Fruit fly (Drosophila melanogaster) Kc167 (cell line): ENCODE data around the gene Jon74E.

Source experiments
- Myc ChIP-seq: fragments of >200 bp; optimal IDR thresholded peaks from 2 replicates; lab custom pipeline; 2017; ENCODE audit warnings: missing external identifiers
- Sin3A ChIP-seq: fragments of >200 bp; optimal IDR thresholded peaks from 2 replicates; lab custom pipeline; 2018; ENCODE audit warnings: missing external identifiers
- h ChIP-seq: fragments of >200 bp; optimal IDR thresholded peaks from 3 replicates; lab custom pipeline; 2018; ENCODE audit warnings: missing external identifiers
- insv ChIP-seq: fragments of >200 bp; optimal IDR thresholded peaks from 3 replicates; lab custom pipeline; 2018; ENCODE audit warnings: missing external identifiers
- psq ChIP-seq: fragments of >200 bp; optimal IDR thresholded peaks from 2 replicates; lab custom pipeline; 2017; ENCODE audit warnings: missing external identifiers
- ttk ChIP-seq: sonication (Bioruptor generic); optimal IDR thresholded peaks from 2 replicates; lab custom pipeline; 2017; ENCODE audit warnings: missing external identifiers

Gene Jon74E

DNA sequence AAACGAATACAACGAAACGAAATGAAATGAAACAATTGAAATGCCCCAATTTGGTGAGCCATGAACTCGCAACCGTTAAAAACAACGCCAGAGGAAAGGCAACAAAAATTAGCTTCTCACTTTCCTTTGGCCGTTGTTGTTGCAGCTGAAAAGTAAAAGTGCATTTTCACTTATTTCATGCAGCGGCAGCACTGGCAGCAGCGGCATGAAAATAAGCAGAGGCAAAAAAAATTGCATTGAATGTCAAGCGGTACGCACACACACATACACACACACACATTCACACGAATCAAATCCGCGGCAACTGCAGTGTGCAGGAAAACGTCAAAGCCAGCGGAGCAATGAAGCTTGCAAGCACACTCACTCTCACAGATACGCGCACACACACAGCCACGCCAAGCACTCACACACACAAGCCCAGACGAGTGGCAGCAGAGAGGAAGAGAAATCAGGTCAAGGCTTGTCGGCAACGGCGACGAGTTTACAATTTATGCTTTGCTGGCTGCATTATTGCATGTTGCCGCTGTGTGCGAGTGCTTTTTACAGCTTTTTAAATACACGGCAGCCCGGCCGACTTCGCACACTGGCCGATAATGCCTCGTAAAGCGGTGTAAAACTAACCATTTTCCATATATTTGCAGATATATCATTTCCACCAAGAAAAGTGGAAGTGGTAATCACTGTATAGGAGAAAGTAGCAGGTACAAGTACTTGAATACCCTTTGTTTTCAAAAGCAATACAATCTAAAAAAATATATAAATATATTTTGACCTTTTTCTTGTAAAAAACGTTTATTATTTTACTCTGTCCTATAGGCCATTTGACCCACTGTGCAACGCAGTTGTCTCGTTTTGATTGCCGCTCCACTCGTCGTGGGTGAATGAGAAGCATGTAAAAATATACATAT is 17.7 kb upstream of the Jon74E start:
- TF ChIP-seq Myc (lab: Kevin White, UChicago), result no peak

dm6 chr3L:17563536-17564257 is 14.8 kb upstream of the Jon74E start:
- no peak for TF ChIP-seq h (lab: Kevin White, UChicago)
- TF ChIP-seq insv (lab: Kevin White, UChicago), result no peak
- no peak for TF ChIP-seq Myc (lab: Kevin White, UChicago)
- no peak for TF ChIP-seq Sin3A (lab: Kevin White, UChicago)

DNA sequence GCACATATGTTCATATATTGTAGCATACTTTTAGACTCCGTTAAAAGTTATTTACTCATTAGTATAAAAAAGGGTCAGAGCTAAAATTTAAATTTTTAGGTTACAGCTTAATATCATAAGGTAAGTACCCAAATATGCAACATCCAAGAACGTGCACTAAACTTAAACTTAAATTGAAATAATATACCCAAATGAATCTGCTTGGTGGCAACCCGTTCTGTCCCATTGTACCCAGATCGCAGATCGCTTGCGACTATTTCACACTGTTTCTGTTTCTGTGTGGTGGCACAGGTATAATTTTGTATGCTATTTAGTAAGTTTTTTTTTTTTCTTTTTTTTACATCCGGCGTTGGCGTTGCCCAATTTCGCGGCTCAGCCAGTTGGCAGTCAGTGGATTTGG is 14.2 kb upstream of the Jon74E start:
- TF ChIP-seq Sin3A (lab: Kevin White, UChicago) (no peak), h (lab: Kevin White, UChicago) (no peak), psq (lab: Kevin White, UChicago) (no peak), ttk (lab: Kevin White, UChicago) (no peak), Myc (lab: Kevin White, UChicago) (no peak), insv (lab: Kevin White, UChicago) (no peak)

DNA sequence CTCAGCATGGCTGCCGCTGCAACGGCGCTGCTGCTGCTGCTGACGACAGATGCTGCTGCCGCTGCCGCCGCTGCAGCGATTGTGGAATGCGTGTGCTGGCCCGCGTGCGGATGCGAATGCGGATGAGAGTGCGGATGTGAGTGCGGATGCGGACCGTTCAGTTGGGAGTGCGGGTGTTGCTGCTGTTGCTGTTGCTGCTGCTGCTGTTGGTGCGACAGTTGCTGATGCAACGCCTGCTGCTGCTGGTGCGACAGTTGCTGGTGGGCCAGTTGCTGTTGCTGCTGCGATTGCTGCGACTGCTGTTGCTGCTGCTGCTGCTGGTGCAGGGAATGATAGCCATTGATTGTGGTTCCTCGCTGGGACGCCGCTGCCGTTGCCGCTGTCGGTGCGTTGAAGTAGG is 13.3 kb upstream of the Jon74E start:
- TF ChIP-seq psq (lab: Kevin White, UChicago) (no peak), insv (lab: Kevin White, UChicago) (no peak), Myc (lab: Kevin White, UChicago) (no peak), ttk (lab: Kevin White, UChicago) (no peak), h (lab: Kevin White, UChicago) (no peak), Sin3A (lab: Kevin White, UChicago) (no peak)

- TF ChIP-seq insv (lab: Kevin White, UChicago), result no peak
- no peak for TF ChIP-seq psq (lab: Kevin White, UChicago)
- no peak for TF ChIP-seq h (lab: Kevin White, UChicago)
- no peak for TF ChIP-seq Sin3A (lab: Kevin White, UChicago)
- TF ChIP-seq Myc (lab: Kevin White, UChicago), result no peak
Observed at dm6 chr3L:17557215-17557904, 8.4 kb upstream of the Jon74E start, which contains the start of gene CycT. Gene CycT (minus strand): TSS chr3L:17557788.

dm6 chr3L:17555794-17556193 is 6.9 kb upstream of the Jon74E start:
- no peak for TF ChIP-seq psq (lab: Kevin White, UChicago)
- TF ChIP-seq h (lab: Kevin White, UChicago), result no peak
- TF ChIP-seq insv (lab: Kevin White, UChicago), result no peak
- TF ChIP-seq Sin3A (lab: Kevin White, UChicago), result no peak

DNA sequence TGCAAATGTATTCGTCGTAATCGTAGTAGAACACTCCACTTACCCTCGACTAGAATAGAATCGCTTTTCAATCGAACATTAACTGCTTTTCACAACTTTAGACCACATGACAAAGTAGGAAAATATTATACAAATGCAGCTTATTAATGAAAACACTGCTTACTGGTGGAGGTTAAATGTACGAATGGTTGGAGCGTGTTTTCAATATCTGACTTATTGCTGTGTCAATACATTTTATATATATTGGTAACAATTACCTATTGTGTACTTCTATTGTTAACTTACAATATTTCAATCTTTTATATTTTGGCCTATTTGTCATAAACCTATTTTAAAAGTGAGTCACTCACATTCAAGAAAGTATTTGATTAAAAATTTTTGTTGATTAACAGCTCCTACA is 8.9 kb downstream of the Jon74E start:
- TF ChIP-seq insv (lab: Kevin White, UChicago), result no peak
- no peak for TF ChIP-seq h (lab: Kevin White, UChicago)
- no peak for TF ChIP-seq psq (lab: Kevin White, UChicago)
- TF ChIP-seq Sin3A (lab: Kevin White, UChicago), result no peak
- TF ChIP-seq Myc (lab: Kevin White, UChicago), result no peak
- no peak for TF ChIP-seq ttk (lab: Kevin White, UChicago)

- TF ChIP-seq psq (lab: Kevin White, UChicago) (no peak), insv (lab: Kevin White, UChicago) (no peak), ttk (lab: Kevin White, UChicago) (no peak), Myc (lab: Kevin White, UChicago) (no peak), Sin3A (lab: Kevin White, UChicago) (no peak), h (lab: Kevin White, UChicago) (no peak)
Observed at dm6 chr3L:17538907-17539306, 10.0 kb downstream of the Jon74E start.

- TF ChIP-seq ttk (lab: Kevin White, UChicago) (no peak), psq (lab: Kevin White, UChicago) (no peak), insv (lab: Kevin White, UChicago) (no peak), h (lab: Kevin White, UChicago) (no peak), Myc (lab: Kevin White, UChicago) (no peak), Sin3A (lab: Kevin White, UChicago) (no peak)
Observed at dm6 chr3L:17538250-17538649, 10.7 kb downstream of the Jon74E start.

dm6 chr3L:17535768-17536167 is 13.2 kb downstream of the Jon74E start:
- TF ChIP-seq psq (lab: Kevin White, UChicago), result no peak
- no peak for TF ChIP-seq Sin3A (lab: Kevin White, UChicago)
- TF ChIP-seq Myc (lab: Kevin White, UChicago), result no peak
- no peak for TF ChIP-seq insv (lab: Kevin White, UChicago)
- no peak for TF ChIP-seq ttk (lab: Kevin White, UChicago)
- no peak for TF ChIP-seq h (lab: Kevin White, UChicago)

dm6 chr3L:17534396-17534795 is 14.5 kb downstream of the Jon74E start:
- TF ChIP-seq ttk (lab: Kevin White, UChicago) (no peak), Myc (lab: Kevin White, UChicago) (no peak), h (lab: Kevin White, UChicago) (no peak), psq (lab: Kevin White, UChicago) (no peak), insv (lab: Kevin White, UChicago) (no peak), Sin3A (lab: Kevin White, UChicago) (no peak)
